Worm (Caenorhabditis elegans) whole organism, L1 larva: ENCODE results near the gene msa-1.
A peak's percentile ranks its signal among the peaks of the same experiment; 100 is the strongest.

Experiments
- C16A3.4 ChIP-seq: fragments of 150-350 bp; optimal IDR thresholded peaks from 2 replicates; lab custom pipeline; 2014; ENCODE audit warnings: missing biosample characterization, missing genetic modification characterization
- F16B12.6 ChIP-seq: fragments of 150-350 bp; optimal IDR thresholded peaks from 2 replicates; lab custom pipeline; 2014; ENCODE audit warnings: missing biosample characterization, missing genetic modification characterization
- Y116A8C.19 ChIP-seq: sonication (generic microtip); optimal IDR thresholded peaks from 2 replicates; lab custom pipeline; 2016; ENCODE audit warnings: missing compliant biosample characterization, missing genetic modification characterization, borderline replicate concordance
- aha-1 ChIP-seq: fragments of 150-350 bp; optimal IDR thresholded peaks from 2 replicates; lab custom pipeline; 2014; ENCODE audit warnings: missing biosample characterization, missing genetic modification characterization
- aly-2 ChIP-seq: fragments of 150-350 bp; optimal IDR thresholded peaks from 2 replicates; lab custom pipeline; 2014; ENCODE audit warnings: missing biosample characterization, missing genetic modification characterization
- ama-1 ChIP-seq: fragments of 150-350 bp; optimal IDR thresholded peaks from 2 replicates; lab custom pipeline; 2014
- blmp-1 ChIP-seq: fragments of 150-350 bp; optimal IDR thresholded peaks from 2 replicates; lab custom pipeline; 2014; ENCODE audit warnings: missing biosample characterization, missing genetic modification characterization
- ceh-63 ChIP-seq: fragments of 200-800 bp; sonication (Bioruptor generic); optimal IDR thresholded peaks from 2 replicates; lab custom pipeline; 2018; ENCODE audit warnings: mild to moderate bottlenecking, missing genetic modification characterization, missing compliant biosample characterization
- ceh-8 ChIP-seq: fragments of 200-800 bp; sonication (Bioruptor generic); optimal IDR thresholded peaks from 2 replicates; lab custom pipeline; 2018; ENCODE audit warnings: mild to moderate bottlenecking, missing genetic modification characterization, moderate library complexity, missing compliant biosample characterization
- dpl-1 ChIP-seq, 3 experiments: fragments of 150-350 bp in 2 of 3; sonication (generic microtip) in 1 of 3; optimal IDR thresholded peaks; 2 replicates each; lab custom pipeline; 2014 to 2017; ENCODE audit warnings: missing biosample characterization in 3 of 3, missing genetic modification characterization in 3 of 3, missing genetic modification reagents in 3 of 3
- egl-13 ChIP-seq: sonication (generic microtip); optimal IDR thresholded peaks from 2 replicates; lab custom pipeline; 2016; ENCODE audit warnings: missing genotype, missing genetic modification reagents, missing genetic modification characterization, missing compliant biosample characterization
- egl-27 ChIP-seq, 2 experiments: fragments of 150-350 bp in 1 of 2; sonication (generic microtip); optimal IDR thresholded peaks; 3 replicates each; lab custom pipeline; 2017 to 2018; ENCODE audit warnings: missing biosample characterization in 2 of 2, missing genetic modification characterization in 2 of 2, missing genetic modification reagents in 2 of 2
- elt-2 ChIP-seq: sonication (generic microtip); optimal IDR thresholded peaks from 2 replicates; lab custom pipeline; 2016; ENCODE audit warnings: missing genetic modification characterization, mild to moderate bottlenecking, inconsistent platforms, missing compliant biosample characterization, missing genetic modification reagents
- elt-3 ChIP-seq, 6 experiments: fragments of 150-350 bp in 1 of 6; sonication (generic microtip); optimal IDR thresholded peaks; 2 replicates each; lab custom pipeline; 2017 to 2018; ENCODE audit warnings: missing biosample characterization in 6 of 6, missing genetic modification characterization in 6 of 6, inconsistent platforms in 1 of 6
- ets-5 ChIP-seq: fragments of 200-800 bp; sonication (Bioruptor generic); IDR thresholded peaks from 2 replicates; pipeline ENCODE4 v1.3.6; 2022; ENCODE audit warnings: missing genetic modification characterization, missing compliant biosample characterization
- fkh-8 ChIP-seq: sonication (generic microtip); optimal IDR thresholded peaks from 2 replicates; lab custom pipeline; 2016; ENCODE audit warnings: mild to moderate bottlenecking, missing genetic modification characterization, missing compliant biosample characterization
- grh-1 ChIP-seq: fragments of 200-800 bp; sonication (Bioruptor generic); IDR thresholded peaks from 2 replicates; pipeline ENCODE4 v1.3.6; 2022; ENCODE audit warnings: missing genetic modification reagents, missing genetic modification characterization, missing compliant biosample characterization
- hlh-17 ChIP-seq: fragments of 200-800 bp; sonication (Bioruptor generic); optimal IDR thresholded peaks from 2 replicates; lab custom pipeline; 2018; ENCODE audit warnings: missing genetic modification characterization, mild to moderate bottlenecking, missing compliant biosample characterization, moderate library complexity, borderline replicate concordance
- hlh-4 ChIP-seq: sonication (generic microtip); optimal IDR thresholded peaks from 2 replicates; lab custom pipeline; 2016; ENCODE audit warnings: mild to moderate bottlenecking, missing genetic modification characterization, missing compliant biosample characterization
- isw-1 ChIP-seq: fragments of 200-800 bp; sonication (Bioruptor generic); IDR thresholded peaks from 2 replicates; pipeline ENCODE4 v1.3.6; 2022; ENCODE audit warnings: missing genetic modification characterization, missing compliant biosample characterization
- jun-1 ChIP-seq: fragments of 150-350 bp; optimal IDR thresholded peaks from 2 replicates; lab custom pipeline; 2014; ENCODE audit warnings: missing biosample characterization, missing genetic modification reagents, missing genetic modification characterization
- lin-14 ChIP-seq: fragments of 200-800 bp; sonication (Bioruptor generic); optimal IDR thresholded peaks from 2 replicates; lab custom pipeline; 2018; ENCODE audit warnings: mild to moderate bottlenecking, missing genetic modification characterization, moderate library complexity, missing compliant biosample characterization
- lin-15B ChIP-seq: fragments of 150-350 bp; sonication (generic microtip); optimal IDR thresholded peaks from 3 replicates; lab custom pipeline; 2014; ENCODE audit warnings: missing biosample characterization, missing genetic modification characterization
- mdl-1 ChIP-seq, 2 experiments: fragments of 150-350 bp; optimal IDR thresholded peaks; 2 replicates each; lab custom pipeline; 2014 to 2017; ENCODE audit warnings: missing biosample characterization in 2 of 2, missing genetic modification characterization in 2 of 2, inconsistent platforms in 1 of 2
- nhr-11 ChIP-seq: fragments of 150-350 bp; optimal IDR thresholded peaks from 2 replicates; lab custom pipeline; 2014; ENCODE audit warnings: missing biosample characterization, missing genetic modification characterization
- nhr-20 ChIP-seq: sonication (generic microtip); optimal IDR thresholded peaks from 2 replicates; lab custom pipeline; 2016; ENCODE audit warnings: mild to moderate bottlenecking, missing genetic modification characterization, missing compliant biosample characterization
- nhr-237 ChIP-seq: fragments of 150-350 bp; optimal IDR thresholded peaks from 2 replicates; lab custom pipeline; 2014; ENCODE audit warnings: missing biosample characterization, missing genetic modification characterization
- nhr-47 ChIP-seq: sonication (generic microtip); optimal IDR thresholded peaks from 2 replicates; lab custom pipeline; 2016; ENCODE audit warnings: mild to moderate bottlenecking, missing genetic modification characterization, moderate library complexity, missing compliant biosample characterization
- nhr-71 ChIP-seq: sonication (generic microtip); optimal IDR thresholded peaks from 2 replicates; lab custom pipeline; 2016; ENCODE audit warnings: mild to moderate bottlenecking, missing genetic modification characterization, moderate library complexity, missing compliant biosample characterization
- nhr-76 ChIP-seq: sonication (generic microtip); optimal IDR thresholded peaks from 2 replicates; lab custom pipeline; 2017; ENCODE audit warnings: missing biosample characterization, missing genetic modification characterization
- nhr-77 ChIP-seq: fragments of 150-350 bp; optimal IDR thresholded peaks from 2 replicates; lab custom pipeline; 2014; ENCODE audit warnings: missing biosample characterization, missing genetic modification characterization
- nhr-85 ChIP-seq: sonication (generic microtip); peaks from one replicate; lab custom pipeline; 2016; ENCODE audit warnings: missing genetic modification characterization, inconsistent platforms, missing compliant biosample characterization
- nhr-90 ChIP-seq: sonication (generic microtip); optimal IDR thresholded peaks from 2 replicates; lab custom pipeline; 2016; ENCODE audit warnings: mild to moderate bottlenecking, missing genetic modification characterization, missing compliant biosample characterization; ENCODE audit not compliant: poor library complexity
- pax-3 ChIP-seq: fragments of 200-800 bp; sonication (Bioruptor generic); optimal IDR thresholded peaks from 2 replicates; lab custom pipeline; 2018; ENCODE audit warnings: mild to moderate bottlenecking, missing genetic modification characterization, moderate library complexity, missing compliant biosample characterization
- rnt-1 ChIP-seq: sonication (generic microtip); optimal IDR thresholded peaks from 2 replicates; lab custom pipeline; 2016; ENCODE audit warnings: mild to moderate bottlenecking, missing genetic modification characterization, moderate library complexity, missing compliant biosample characterization
- skn-1 ChIP-seq: fragments of 150-350 bp; optimal IDR thresholded peaks from 2 replicates; lab custom pipeline; 2014; ENCODE audit warnings: missing biosample characterization, missing genetic modification characterization
- snu-23 ChIP-seq: sonication (generic microtip); optimal IDR thresholded peaks from 2 replicates; lab custom pipeline; 2016; ENCODE audit warnings: missing genetic modification characterization, missing compliant biosample characterization
- swsn-7 ChIP-seq: sonication (generic microtip); optimal IDR thresholded peaks from 2 replicates; lab custom pipeline; 2016; ENCODE audit warnings: missing genetic modification characterization, missing compliant biosample characterization
- tlp-1 ChIP-seq: fragments of 150-350 bp; optimal IDR thresholded peaks from 2 replicates; lab custom pipeline; 2014; ENCODE audit warnings: missing biosample characterization, missing genetic modification characterization
- unc-130 ChIP-seq: fragments of 150-350 bp; optimal IDR thresholded peaks from 2 replicates; lab custom pipeline; 2017; ENCODE audit warnings: missing biosample characterization, missing genetic modification characterization, inconsistent platforms
- unc-86 ChIP-seq: sonication (generic microtip); optimal IDR thresholded peaks from 2 replicates; lab custom pipeline; 2016; ENCODE audit warnings: missing genetic modification characterization, missing compliant biosample characterization
- xbp-1 ChIP-seq: sonication (generic microtip); optimal IDR thresholded peaks from 2 replicates; lab custom pipeline; 2016; ENCODE audit warnings: missing genetic modification characterization, missing compliant biosample characterization
- zip-4 ChIP-seq: fragments of 200-800 bp; sonication (Bioruptor generic); optimal IDR thresholded peaks from 2 replicates; lab custom pipeline; 2018; ENCODE audit warnings: mild to moderate bottlenecking, missing genetic modification characterization, moderate library complexity, missing compliant biosample characterization
- ztf-11 ChIP-seq, 2 experiments: sonication (generic microtip); optimal IDR thresholded peaks; 2 replicates each; lab custom pipeline; 2016 to 2017; ENCODE audit warnings: missing genetic modification characterization in 2 of 2, missing biosample characterization in 1 of 2, missing compliant biosample characterization in 1 of 2
- ztf-4 ChIP-seq: fragments of 150-350 bp; optimal IDR thresholded peaks from 2 replicates; lab custom pipeline; 2014; ENCODE audit warnings: missing biosample characterization, missing genetic modification characterization

The msa-1 gene

ce11 chrIV:9121545-9121944, 33.2 kb downstream of the msa-1 start (continued):
- TF ChIP-seq nhr-90 (tag; lab: Kevin White, UChicago): peak; percentile 41
- TF ChIP-seq unc-86: no peak
- peak; percentile 57 for TF ChIP-seq rnt-1
- no peak for TF ChIP-seq ceh-63 (GFP tag; lab: Kevin White, UChicago)
- no peak for TF ChIP-seq zip-4 (GFP tag; lab: Kevin White, UChicago)
- peak; percentile 48 for TF ChIP-seq swsn-7 (tag; lab: Kevin White, UChicago)
- TF ChIP-seq skn-1 (tag; lab: Kevin White, UChicago): peak; percentile 43
- TF ChIP-seq Y116A8C.19 (tag; lab: Kevin White, UChicago): no peak
- peak; percentile 51 for TF ChIP-seq C16A3.4 (tag; lab: Kevin White, UChicago)
- no peak for TF ChIP-seq jun-1 (tag; lab: Kevin White, UChicago)
- TF ChIP-seq dpl-1 (GFP tag; optimal IDR thresholded peaks at IDR 0.05; lab: Kevin White, UChicago): no peak
- TF ChIP-seq grh-1 (GFP tag; lab: Robert Waterston, UW): 0 out of 2 replicates have a peak, but pooled peaks have one; percentile 37
- TF ChIP-seq snu-23 (GFP tag; lab: Kevin White, UChicago): peak; percentile 66
- no peak for TF ChIP-seq ztf-11 (tag; optimal IDR thresholded peaks at IDR 0.05; lab: Kevin White, UChicago)
- peak in 3 of 6 experiments; percentile 14 to 21 (median 19) for TF ChIP-seq elt-3 (tag; optimal IDR thresholded peaks at IDR 0.05; lab: Kevin White, UChicago)
- no peak for TF ChIP-seq aly-2 (tag; lab: Kevin White, UChicago)
- no peak for TF ChIP-seq nhr-11 (tag; lab: Kevin White, UChicago)
- no peak for TF ChIP-seq ztf-4
- no peak for TF ChIP-seq hlh-4 (tag; lab: Kevin White, UChicago)
- TF ChIP-seq ama-1 (lab: Kevin White, UChicago): no peak
- TF ChIP-seq nhr-47 (tag; lab: Kevin White, UChicago): peak; percentile 40
- no peak for TF ChIP-seq tlp-1
- no peak for TF ChIP-seq ceh-8
- TF ChIP-seq elt-2 (tag; lab: Kevin White, UChicago): no peak
- TF ChIP-seq nhr-77 (tag; lab: Kevin White, UChicago): peak; percentile 27
- peak; percentile 37 for TF ChIP-seq xbp-1 (tag; lab: Kevin White, UChicago)
- TF ChIP-seq mdl-1 (tag; optimal IDR thresholded peaks at IDR 0.05; lab: Kevin White, UChicago): peak in 1 of 2 experiments; percentile 74
- TF ChIP-seq egl-13 (tag; lab: Kevin White, UChicago): no peak
- TF ChIP-seq nhr-85 (tag; lab: Kevin White, UChicago): peak; percentile 88
- no peak for TF ChIP-seq lin-15B
- peak; percentile 64 for TF ChIP-seq nhr-20
- TF ChIP-seq F16B12.6 (tag; lab: Kevin White, UChicago): no peak
- no peak for TF ChIP-seq egl-27 (tag; optimal IDR thresholded peaks at IDR 0.05; lab: Kevin White, UChicago)
- TF ChIP-seq nhr-71 (tag; lab: Kevin White, UChicago): peak; percentile 77
- no peak for TF ChIP-seq hlh-17 (GFP tag; lab: Kevin White, UChicago)
- TF ChIP-seq lin-14 (GFP tag; lab: Kevin White, UChicago): peak; percentile 94
- TF ChIP-seq fkh-8 (tag; lab: Kevin White, UChicago): no peak
- TF ChIP-seq unc-130 (tag; lab: Kevin White, UChicago): no peak
- TF ChIP-seq ets-5 (GFP tag; lab: Robert Waterston, UW): no peak
- TF ChIP-seq pax-3 (tag; lab: Kevin White, UChicago): no peak
- no peak for TF ChIP-seq isw-1 (GFP tag; lab: Robert Waterston, UW)
- peak; percentile 75 for TF ChIP-seq blmp-1
- peak; percentile 5 for TF ChIP-seq nhr-237 (tag; lab: Kevin White, UChicago)
- TF ChIP-seq aha-1 (tag; lab: Kevin White, UChicago): no peak
- no peak for TF ChIP-seq nhr-76 (tag; lab: Kevin White, UChicago)
